Worm (Caenorhabditis elegans): ENCODE measurements around the gene W09B6.4.

- TF ChIP-seq dmd-4 (tag; optimal IDR thresholded peaks at IDR 0.05; ENCODE audit: borderline replicate concordance) (no peak), ref-2 (tag; optimal IDR thresholded peaks at IDR 0.05) (no peak), ceh-34 (tag; optimal IDR thresholded peaks at IDR 0.05) (no peak), ceh-19 (GFP tag; optimal IDR thresholded peaks at IDR 0.05) (no peak), pha-4 (tag; optimal IDR thresholded peaks at IDR 0.05) (no peak), elt-4 (tag; optimal IDR thresholded peaks at IDR 0.05) (no peak), mec-3 (tag; optimal IDR thresholded peaks at IDR 0.05; ENCODE audit: borderline replicate concordance) (no peak), ama-1 (optimal IDR thresholded peaks at IDR 0.05) (no peak), F13H6.1 (tag; optimal IDR thresholded peaks at IDR 0.05) (no peak), fkh-6 (tag; optimal IDR thresholded peaks at IDR 0.05) (no peak), ceh-22 (tag; optimal IDR thresholded peaks at IDR 0.05) (no peak), hlh-8 (tag; optimal IDR thresholded peaks at IDR 0.05) (no peak), unc-86 (tag; optimal IDR thresholded peaks at IDR 0.05) (no peak)
Observed at ce11 chrII:1157135-1157534, 16.5 kb upstream of the W09B6.4 start.

Measured in whole organism, late embryonic.